Fruit fly (Drosophila melanogaster) whole organism, embryonic: ENCODE results near the gene janA.

Source experiments
- Adf1 ChIP-seq: fragments of 200-800 bp; sonication (Bioruptor generic); IDR thresholded peaks from 2 replicates; pipeline ENCODE4 v1.3.6; 2022; ENCODE audit warnings: missing biosample characterization, missing genetic modification characterization
- Asciz ChIP-seq: fragments of 200-800 bp; sonication (Bioruptor generic); optimal IDR thresholded peaks from 2 replicates; lab custom pipeline; 2017; ENCODE audit warnings: missing biosample characterization, mild to moderate bottlenecking, missing genetic modification characterization, missing genetic modification reagents
- B-H1 ChIP-seq: fragments of 200-800 bp; sonication (Bioruptor generic); IDR thresholded peaks from 3 replicates; pipeline ENCODE4 v1.3.6; 2022; ENCODE audit warnings: missing biosample characterization, missing genetic modification characterization
- Bteb2 ChIP-seq: fragments of 200-800 bp; sonication (Bioruptor generic); optimal IDR thresholded peaks from 2 replicates; lab custom pipeline; 2016; ENCODE audit warnings: missing biosample characterization, missing genetic modification characterization
- CG10274 ChIP-seq: fragments of 200-800 bp; sonication (Bioruptor generic); optimal IDR thresholded peaks from 3 replicates; lab custom pipeline; 2017; ENCODE audit warnings: missing biosample characterization, mild to moderate bottlenecking, missing genetic modification characterization
- CG11093 ChIP-seq: fragments of 200-800 bp; sonication (Bioruptor generic); IDR thresholded peaks from 3 replicates; pipeline ENCODE4 v1.3.6; 2022; ENCODE audit warnings: missing biosample characterization, missing genetic modification characterization
- CG11504 ChIP-seq: fragments of 200-800 bp; sonication (Bioruptor generic); optimal IDR thresholded peaks from 3 replicates; lab custom pipeline; 2019; ENCODE audit warnings: missing biosample characterization, mild to moderate bottlenecking, missing genetic modification characterization, moderate library complexity
- CG14014 ChIP-seq: fragments of 200-800 bp; sonication (Bioruptor generic); IDR thresholded peaks from 2 replicates; pipeline ENCODE4 v1.3.6; 2022; ENCODE audit warnings: missing biosample characterization, missing genetic modification characterization
- CG14441 ChIP-seq: fragments of 200-800 bp; sonication (Bioruptor generic); IDR thresholded peaks from 2 replicates; pipeline ENCODE4 v1.3.6; 2022; ENCODE audit warnings: missing biosample characterization, missing genetic modification characterization
- CG15011 ChIP-seq: fragments of 200-800 bp; sonication (Bioruptor generic); optimal IDR thresholded peaks from 3 replicates; lab custom pipeline; 2018; ENCODE audit warnings: missing biosample characterization, mild to moderate bottlenecking, missing genetic modification characterization
- CG15514 ChIP-seq: fragments of 200-800 bp; sonication (Bioruptor generic); optimal IDR thresholded peaks from 3 replicates; lab custom pipeline; 2017; ENCODE audit warnings: missing biosample characterization, missing genetic modification characterization, mild to moderate bottlenecking, moderate library complexity, missing genetic modification reagents
- CG30431 ChIP-seq: fragments of 200-800 bp; sonication (Bioruptor generic); optimal IDR thresholded peaks from 2 replicates; lab custom pipeline; 2017; ENCODE audit warnings: missing biosample characterization, missing genetic modification characterization
- CG3065 ChIP-seq: fragments of 200-800 bp; sonication (Bioruptor generic); optimal IDR thresholded peaks from 2 replicates; lab custom pipeline; 2016; ENCODE audit warnings: missing biosample characterization, missing genetic modification characterization
- CG31224 ChIP-seq: fragments of 200-800 bp; sonication (Bioruptor generic); IDR thresholded peaks from 2 replicates; pipeline ENCODE4 v1.3.6; 2022; ENCODE audit warnings: missing biosample characterization, missing genetic modification characterization
- CG31388 ChIP-seq: fragments of 200-800 bp; sonication (Bioruptor generic); optimal IDR thresholded peaks from 2 replicates; lab custom pipeline; 2016; ENCODE audit warnings: missing biosample characterization, missing genetic modification characterization
- CG32772 ChIP-seq: fragments of 200-800 bp; sonication (Bioruptor generic); IDR thresholded peaks from 2 replicates; pipeline ENCODE4 v1.3.6; 2022; ENCODE audit warnings: missing biosample characterization, missing genetic modification characterization
- CG33557 ChIP-seq: fragments of 200-800 bp; sonication (Bioruptor generic); optimal IDR thresholded peaks from 2 replicates; lab custom pipeline; 2019; ENCODE audit warnings: missing biosample characterization, mild to moderate bottlenecking, missing genetic modification characterization, moderate library complexity
- CG34422 ChIP-seq: fragments of 200-800 bp; sonication (Bioruptor generic); IDR thresholded peaks from 3 replicates; pipeline ENCODE4 v1.3.6; 2022; ENCODE audit warnings: missing biosample characterization, missing genetic modification characterization
- CG6272 ChIP-seq: fragments of 200-800 bp; sonication (Bioruptor generic); IDR thresholded peaks from 2 replicates; pipeline ENCODE4 v1.3.6; 2022; ENCODE audit warnings: missing biosample characterization, missing genetic modification characterization
- CG6813 ChIP-seq: fragments of 200-800 bp; sonication (Bioruptor generic); optimal IDR thresholded peaks from 2 replicates; lab custom pipeline; 2017; ENCODE audit warnings: missing biosample characterization, missing genetic modification characterization, mild to moderate bottlenecking, moderate library complexity, missing genetic modification reagents
- CG7556 ChIP-seq: fragments of 200-800 bp; sonication (Bioruptor generic); optimal IDR thresholded peaks from 2 replicates; lab custom pipeline; 2017; ENCODE audit warnings: missing biosample characterization, mild to moderate bottlenecking, missing genetic modification characterization
- CG8290 ChIP-seq, 3 experiments: fragments of 200-800 bp; sonication (Bioruptor generic); optimal IDR thresholded peaks; 2 replicates each; lab custom pipeline; 2016 to 2019; ENCODE audit warnings: missing biosample characterization in 3 of 3, missing genetic modification characterization in 3 of 3, mild to moderate bottlenecking in 2 of 3, moderate library complexity in 1 of 3
- CG8478 ChIP-seq: fragments of >200 bp; optimal IDR thresholded peaks from 2 replicates; lab custom pipeline; 2018
- CG9932 ChIP-seq: fragments of 200-800 bp; sonication (Bioruptor generic); IDR thresholded peaks from 2 replicates; pipeline ENCODE4 v1.3.6; 2022; ENCODE audit warnings: missing biosample characterization, missing genetic modification characterization
- CkIIα-i1 ChIP-seq: fragments of 200-800 bp; sonication (Bioruptor generic); IDR thresholded peaks from 2 replicates; pipeline ENCODE4 v1.3.6; 2022; ENCODE audit warnings: missing biosample characterization, missing genetic modification characterization
- CoRest ChIP-seq: fragments of 200-800 bp; sonication (Bioruptor generic); optimal IDR thresholded peaks from 3 replicates; lab custom pipeline; 2018; ENCODE audit warnings: missing biosample characterization, mild to moderate bottlenecking, missing genetic modification characterization, moderate library complexity
- Dp ChIP-seq: fragments of 200-800 bp; sonication (Bioruptor generic); optimal IDR thresholded peaks from 2 replicates; lab custom pipeline; 2018; ENCODE audit warnings: missing biosample characterization, mild to moderate bottlenecking, missing genetic modification characterization, moderate library complexity
- E2f2 ChIP-seq: fragments of 200-800 bp; sonication (Bioruptor generic); IDR thresholded peaks from 2 replicates; pipeline ENCODE4 v1.3.6; 2022; ENCODE audit warnings: missing biosample characterization, missing genetic modification characterization
- Gug ChIP-seq: fragments of 200-800 bp; sonication (Bioruptor generic); IDR thresholded peaks from 4 replicates; pipeline ENCODE4 v1.3.6; 2022; ENCODE audit warnings: missing biosample characterization, missing genetic modification characterization
- Myb ChIP-seq: fragments of 200-800 bp; sonication (Bioruptor generic); optimal IDR thresholded peaks from 2 replicates; lab custom pipeline; 2016; ENCODE audit warnings: missing biosample characterization, missing genetic modification characterization
- Neu2 ChIP-seq: fragments of 200-800 bp; sonication (Bioruptor generic); optimal IDR thresholded peaks from 3 replicates; lab custom pipeline; 2016; ENCODE audit warnings: missing biosample characterization, missing genetic modification characterization, borderline replicate concordance
- Pdp1 ChIP-seq, 2 experiments: fragments of 200-800 bp; sonication (Bioruptor generic); optimal IDR thresholded peaks; 3 replicates each; lab custom pipeline; 2016; ENCODE audit warnings: missing biosample characterization in 2 of 2, missing genetic modification characterization in 2 of 2, mild to moderate bottlenecking in 1 of 2, moderate library complexity in 1 of 2
- Six4 ChIP-seq: fragments of 200-800 bp; sonication (Bioruptor generic); optimal IDR thresholded peaks from 2 replicates; lab custom pipeline; 2016; ENCODE audit warnings: missing biosample characterization, missing genetic modification characterization
- Sox102F ChIP-seq: fragments of 200-800 bp; sonication (Bioruptor generic); optimal IDR thresholded peaks from 2 replicates; lab custom pipeline; 2018; ENCODE audit warnings: missing biosample characterization, mild to moderate bottlenecking, missing genetic modification characterization, moderate library complexity
- ap ChIP-seq: fragments of 200-800 bp; sonication (Bioruptor generic); IDR thresholded peaks from 2 replicates; pipeline ENCODE4 v1.3.6; 2022; ENCODE audit warnings: missing biosample characterization, missing genetic modification characterization
- chm ChIP-seq: fragments of 200-800 bp; sonication (Bioruptor generic); IDR thresholded peaks from 2 replicates; pipeline ENCODE4 v1.3.6; 2022; ENCODE audit warnings: missing biosample characterization, missing genetic modification characterization
- crc ChIP-seq: fragments of 200-800 bp; sonication (Bioruptor generic); optimal IDR thresholded peaks from 2 replicates; lab custom pipeline; 2016; ENCODE audit warnings: missing biosample characterization, missing genetic modification characterization
- danr ChIP-seq: fragments of 200-800 bp; sonication (Bioruptor generic); IDR thresholded peaks from 2 replicates; pipeline ENCODE4 v1.3.6; 2022; ENCODE audit warnings: missing biosample characterization, missing genetic modification characterization
- ewg ChIP-seq: fragments of 200-800 bp; sonication (Bioruptor generic); optimal IDR thresholded peaks from 3 replicates; lab custom pipeline; 2017; ENCODE audit warnings: mild to moderate bottlenecking, missing biosample characterization, missing genetic modification reagents, missing genetic modification characterization
- exex ChIP-seq: fragments of 200-800 bp; sonication (Bioruptor generic); optimal IDR thresholded peaks from 4 replicates; lab custom pipeline; 2018; ENCODE audit warnings: missing biosample characterization, mild to moderate bottlenecking, missing genetic modification characterization, moderate library complexity
- gem ChIP-seq: fragments of 200-800 bp; sonication (Bioruptor generic); optimal IDR thresholded peaks from 2 replicates; lab custom pipeline; 2019; ENCODE audit warnings: missing biosample characterization, mild to moderate bottlenecking, missing genetic modification characterization, moderate library complexity
- onecut ChIP-seq: fragments of 200-800 bp; sonication (Bioruptor generic); IDR thresholded peaks from 2 replicates; pipeline ENCODE4 v1.3.6; 2022; ENCODE audit warnings: missing biosample characterization, missing genetic modification characterization
- sens ChIP-seq: fragments of 200-800 bp; sonication (Bioruptor generic); peaks from one replicate; lab custom pipeline; 2016; ENCODE audit warnings: missing biosample characterization, missing genetic modification characterization
- sna ChIP-seq: fragments of 200-800 bp; sonication (Bioruptor generic); IDR thresholded peaks from 2 replicates; pipeline ENCODE4 v1.3.6; 2022; ENCODE audit warnings: missing biosample characterization, missing genetic modification characterization; ENCODE audit not compliant: partially characterized antibody
- stc ChIP-seq: fragments of 200-800 bp; sonication (Bioruptor generic); IDR thresholded peaks from 2 replicates; pipeline ENCODE4 v1.3.6; 2022; ENCODE audit warnings: missing biosample characterization, missing genetic modification characterization
- tna ChIP-seq: fragments of 200-800 bp; sonication (Bioruptor generic); IDR thresholded peaks from 2 replicates; pipeline ENCODE4 v1.3.6; 2022; ENCODE audit warnings: missing biosample characterization, missing genetic modification characterization; ENCODE audit not compliant: partially characterized antibody
- unpg ChIP-seq: fragments of 200-800 bp; sonication (Bioruptor generic); optimal IDR thresholded peaks from 3 replicates; lab custom pipeline; 2018; ENCODE audit warnings: missing biosample characterization, mild to moderate bottlenecking, missing genetic modification characterization, moderate library complexity
- vvl ChIP-seq: fragments of 200-800 bp; sonication (Bioruptor generic); IDR thresholded peaks from 2 replicates; pipeline ENCODE4 v1.3.6; 2022; ENCODE audit warnings: missing biosample characterization, missing genetic modification characterization
- zen2 ChIP-seq: fragments of 200-800 bp; sonication (Bioruptor generic); IDR thresholded peaks from 3 replicates; pipeline ENCODE4 v1.3.6; 2022; ENCODE audit warnings: missing biosample characterization, missing genetic modification characterization; ENCODE audit not compliant: partially characterized antibody

Gene janA

dm6 chr3R:30039494-30039893 is at the start of gene janA, which contains the start of the genes Sry-alpha and Sry-beta (continued):
- no peak for TF ChIP-seq CG11093 (GFP tag; lab: Robert Waterston, UW)
- TF ChIP-seq CG8290 (GFP tag; optimal IDR thresholded peaks at IDR 0.05; lab: Kevin White, UChicago), result no peak
- TF ChIP-seq CG8290 (tag; optimal IDR thresholded peaks at IDR 0.05; lab: Kevin White, UChicago), result no peak
- no peak for TF ChIP-seq CG8478 (lab: Kevin White, UChicago)
- no peak for TF ChIP-seq chm (GFP tag; lab: Robert Waterston, UW)
- no peak for TF ChIP-seq CG7556 (GFP tag; lab: Kevin White, UChicago)
- TF ChIP-seq CG33557 (GFP tag; lab: Kevin White, UChicago), result no peak
- TF ChIP-seq Six4, result no peak
- TF ChIP-seq sna (GFP tag; lab: Robert Waterston, UW), result peak; percentile 100
- no peak for TF ChIP-seq CG10274 (GFP tag; lab: Kevin White, UChicago)
- no peak for TF ChIP-seq B-H1
- TF ChIP-seq CkIIα-i1 (GFP tag; lab: Robert Waterston, UW), result no peak
- TF ChIP-seq Gug, result peak; percentile 51; the same call in 1 of the 4 replicates
- TF ChIP-seq CG15011 (GFP tag; lab: Kevin White, UChicago), result no peak
- TF ChIP-seq CG3065, result no peak
- TF ChIP-seq CoRest (tag; lab: Kevin White, UChicago), result peak; percentile 36
- TF ChIP-seq unpg (GFP tag; lab: Kevin White, UChicago), result no peak
- TF ChIP-seq danr (GFP tag; lab: Robert Waterston, UW), result no peak
- TF ChIP-seq, all 482 proteins: peak for 96

DNA sequence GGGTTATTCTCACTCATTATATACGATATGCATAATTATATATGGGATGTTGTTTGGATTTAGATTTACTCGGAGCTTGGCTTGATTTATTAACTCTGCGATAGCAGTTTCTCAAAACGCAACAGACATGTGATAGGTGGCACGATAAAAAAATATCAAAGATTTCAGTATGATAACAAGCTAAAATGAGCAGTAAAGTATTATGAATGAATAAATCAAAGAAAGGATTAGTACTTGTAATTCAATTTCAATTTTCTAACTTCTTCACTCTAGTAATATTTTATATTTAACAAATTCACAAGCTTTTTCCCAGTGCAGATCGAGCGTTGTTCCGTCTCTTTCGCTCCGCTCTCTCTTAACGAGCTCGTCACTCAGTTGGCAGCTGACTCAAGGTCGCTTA is 44.8 kb upstream of the janA start:
- TF ChIP-seq CG11504 (tag; lab: Kevin White, UChicago) (peak; percentile 9), exex (tag; lab: Kevin White, UChicago) (no peak), gem (tag; lab: Kevin White, UChicago) (peak; percentile 4)

DNA sequence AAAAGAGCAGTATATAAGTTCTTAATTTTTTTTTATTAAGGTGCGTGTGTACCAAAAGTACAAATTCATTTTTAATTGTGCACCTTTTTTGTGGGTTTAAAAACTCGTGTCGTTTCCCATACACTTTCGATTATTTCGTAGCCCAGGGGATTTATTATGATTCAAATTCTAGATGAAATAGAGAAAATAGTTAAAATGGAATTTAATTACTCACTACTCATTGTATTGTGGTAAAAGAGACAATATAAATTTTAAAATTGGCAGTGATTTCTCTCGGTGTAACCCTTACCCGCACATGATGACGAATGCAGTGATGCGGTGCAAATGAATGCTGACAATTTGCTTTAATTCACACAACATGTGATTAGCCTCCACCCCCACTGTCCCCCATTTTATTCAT is 43.9 kb upstream of the janA start:
- TF ChIP-seq CG6813 (GFP tag; lab: Kevin White, UChicago), result no peak
- TF ChIP-seq Dp, result no peak
- TF ChIP-seq Neu2 (GFP tag; lab: Kevin White, UChicago), result no peak
- TF ChIP-seq Myb (GFP tag; lab: Kevin White, UChicago), result no peak
- TF ChIP-seq Asciz (GFP tag; lab: Kevin White, UChicago), result no peak
- no peak for TF ChIP-seq CG15514 (GFP tag; lab: Kevin White, UChicago)
- TF ChIP-seq CG6272 (GFP tag; lab: Robert Waterston, UW), result no peak
- TF ChIP-seq Adf1, result no peak
- no peak for TF ChIP-seq CG14014 (GFP tag; lab: Robert Waterston, UW)
- no peak for TF ChIP-seq tna (GFP tag; lab: Robert Waterston, UW)
- TF ChIP-seq crc, result no peak
- no peak for TF ChIP-seq zen2
- peak; percentile 33 for TF ChIP-seq CG14441 (GFP tag; lab: Robert Waterston, UW)
- no peak for TF ChIP-seq Bteb2 (GFP tag; lab: Kevin White, UChicago)
- TF ChIP-seq CG31388, result no peak
- TF ChIP-seq ewg (GFP tag; lab: Kevin White, UChicago), result no peak
- TF ChIP-seq gem (tag; lab: Kevin White, UChicago), result peak; percentile 47
- TF ChIP-seq CG30431 (GFP tag; lab: Kevin White, UChicago), result no peak
- no peak for TF ChIP-seq ap (GFP tag; lab: Robert Waterston, UW)
- TF ChIP-seq CG31224 (GFP tag; lab: Robert Waterston, UW), result 0 out of 2 replicates have a peak, but pooled peaks have one; percentile 18
- peak; percentile 83 for TF ChIP-seq sens (GFP tag; lab: Kevin White, UChicago)
- TF ChIP-seq Sox102F (GFP tag; lab: Kevin White, UChicago), result peak; percentile 33
- no peak for TF ChIP-seq vvl (GFP tag; lab: Robert Waterston, UW)
- peak; percentile 8; the same call in 1 of the 2 replicates for TF ChIP-seq E2f2 (GFP tag; lab: Robert Waterston, UW)
- TF ChIP-seq onecut (GFP tag; lab: Robert Waterston, UW), result no peak
- peak in 1 of 2 experiments; percentile 11 for TF ChIP-seq Pdp1 (GFP tag; optimal IDR thresholded peaks at IDR 0.05; lab: Kevin White, UChicago)
- TF ChIP-seq CG34422 (GFP tag; lab: Robert Waterston, UW), result no peak
- no peak for TF ChIP-seq CG9932 (GFP tag; lab: Robert Waterston, UW)
- 0 out of 2 replicates have a peak, but pooled peaks have one; percentile 21 for TF ChIP-seq CG32772
- no peak for TF ChIP-seq stc
